Fruit fly (Drosophila melanogaster): ENCODE data around the gene Dyro.
A peak's percentile ranks its signal among the peaks of the same experiment; 100 is the strongest.

- TF ChIP-seq Deaf1 (tag; optimal IDR thresholded peaks at IDR 0.05) (peak; percentile 41), CG17361 (GFP tag; IDR thresholded peaks at IDR 0.05) (peak; percentile 80), CrebB (tag; optimal IDR thresholded peaks at IDR 0.05) (no peak), CG30020 (tag; optimal IDR thresholded peaks at IDR 0.05) (no peak), CG8388 (GFP tag; optimal IDR thresholded peaks at IDR 0.05) (no peak), CG6854 (GFP tag; optimal IDR thresholded peaks at IDR 0.05) (peak; percentile 62), CG7271 (tag; optimal IDR thresholded peaks at IDR 0.05) (no peak), trem (tag; optimal IDR thresholded peaks at IDR 0.05) (peak; percentile 34), Dp (GFP tag; optimal IDR thresholded peaks at IDR 0.05) (no peak)
Observed at dm6 chr3L:11285066-11285465, 10.7 kb downstream of the Dyro start.

All from whole organism, embryonic.